Worm (Caenorhabditis elegans): ENCODE data around the gene R04E5.9.

DNA sequence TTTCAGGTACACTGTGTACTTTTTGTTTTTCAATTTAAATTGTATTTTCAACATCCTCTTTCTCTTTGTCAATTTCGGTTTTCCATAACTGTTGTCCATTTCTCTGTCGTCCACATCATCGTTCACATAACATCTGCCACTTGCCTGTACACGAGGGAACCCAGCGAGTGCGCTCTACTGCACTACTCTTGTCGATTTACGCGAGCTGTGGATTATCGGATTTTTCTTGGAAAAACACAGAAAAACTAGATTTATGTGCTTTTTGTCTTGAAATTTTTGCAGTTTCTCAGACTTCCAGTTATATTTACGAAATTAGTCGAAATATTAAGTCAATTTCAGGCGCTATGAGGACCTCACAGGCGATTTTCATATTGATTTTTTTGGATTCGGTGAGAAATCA lies 19.1 kb downstream of the R04E5.9 start, which contains the start of gene chup-1:
- TF ChIP-seq aly-1 (tag; optimal IDR thresholded peaks at IDR 0.05) = no peak
- TF ChIP-seq tbx-11 (GFP tag; IDR thresholded peaks at IDR 0.05) = no peak
- TF ChIP-seq ets-7 (tag; optimal IDR thresholded peaks at IDR 0.05) = no peak
- no peak for TF ChIP-seq pes-1 (GFP tag; IDR thresholded peaks at IDR 0.05)
